Fruit fly (Drosophila melanogaster): ENCODE measurements around the gene mbc.

The mbc gene

dm6 chr3R:23789584-23789983 is 8.0 kb downstream of the mbc start:
- no peak for TF ChIP-seq kay (GFP tag; ENCODE audit: borderline replicate concordance)
- peak; percentile 27 for TF ChIP-seq CG14711 (tag; optimal IDR thresholded peaks at IDR 0.05)
- no peak for TF ChIP-seq Mnt (GFP tag; optimal IDR thresholded peaks at IDR 0.05)

- TF ChIP-seq CG7101 (tag; optimal IDR thresholded peaks at IDR 0.05), result no peak
- TF ChIP-seq cnc (optimal IDR thresholded peaks at IDR 0.05), result no peak
- TF ChIP-seq Crg-1 (GFP tag; optimal IDR thresholded peaks at IDR 0.05), result no peak
- TF ChIP-seq pad (GFP tag; optimal IDR thresholded peaks at IDR 0.05), result no peak
- no peak for TF ChIP-seq CG5204 (GFP tag; optimal IDR thresholded peaks at IDR 0.05)
- TF ChIP-seq CG33017 (tag; optimal IDR thresholded peaks at IDR 0.05), result no peak
- no peak for TF ChIP-seq Hr96 (GFP tag; optimal IDR thresholded peaks at IDR 0.05)
- TF ChIP-seq CG11617 (GFP tag; optimal IDR thresholded peaks at IDR 0.05), result no peak
- no peak for TF ChIP-seq bab1 (GFP tag; optimal IDR thresholded peaks at IDR 0.05)
- TF ChIP-seq Mnt (GFP tag; optimal IDR thresholded peaks at IDR 0.05), result no peak
- TF ChIP-seq tj (GFP tag; optimal IDR thresholded peaks at IDR 0.05), result no peak
- no peak for TF ChIP-seq kay (GFP tag; ENCODE audit: borderline replicate concordance)
- no peak for TF ChIP-seq ovo (GFP tag; optimal IDR thresholded peaks at IDR 0.05)
- no peak for TF ChIP-seq CG1620 (GFP tag; optimal IDR thresholded peaks at IDR 0.05)
- no peak for TF ChIP-seq CG14711 (tag; optimal IDR thresholded peaks at IDR 0.05)
Measured at dm6 chr3R:23790483-23791175, 9.1 kb downstream of the mbc start.

- TF ChIP-seq cic (GFP tag; optimal IDR thresholded peaks at IDR 0.05) (no peak), CG5204 (GFP tag; optimal IDR thresholded peaks at IDR 0.05) (no peak), CG14711 (tag; optimal IDR thresholded peaks at IDR 0.05) (no peak), CG7045 (GFP tag; optimal IDR thresholded peaks at IDR 0.05) (no peak), CG33017 (tag; optimal IDR thresholded peaks at IDR 0.05) (no peak), bab1 (GFP tag; optimal IDR thresholded peaks at IDR 0.05) (no peak), CG1620 (GFP tag; optimal IDR thresholded peaks at IDR 0.05) (no peak), Hr96 (GFP tag; optimal IDR thresholded peaks at IDR 0.05) (no peak), Clk (GFP tag; optimal IDR thresholded peaks at IDR 0.05) (no peak), CG7101 (tag; optimal IDR thresholded peaks at IDR 0.05) (no peak), ovo (GFP tag; optimal IDR thresholded peaks at IDR 0.05) (no peak)
Measured at dm6 chr3R:23791491-23791890, 9.9 kb downstream of the mbc start.

- TF ChIP-seq CG7045 (GFP tag; optimal IDR thresholded peaks at IDR 0.05), result no peak
- TF ChIP-seq CG11617 (GFP tag; optimal IDR thresholded peaks at IDR 0.05), result peak; percentile 3
Measured at dm6 chr3R:23803668-23804067, 22.1 kb downstream of the mbc start, which contains the start of gene CG34355. CG34355 (plus strand) TSS chr3R:23803859.

- TF ChIP-seq Clk (GFP tag; optimal IDR thresholded peaks at IDR 0.05) (no peak), Crg-1 (GFP tag; optimal IDR thresholded peaks at IDR 0.05) (no peak), CG33017 (tag; optimal IDR thresholded peaks at IDR 0.05) (no peak), CG1620 (GFP tag; optimal IDR thresholded peaks at IDR 0.05) (no peak), toe (GFP tag; optimal IDR thresholded peaks at IDR 0.05) (no peak), cic (GFP tag; optimal IDR thresholded peaks at IDR 0.05) (peak; percentile 65), bab1 (GFP tag; optimal IDR thresholded peaks at IDR 0.05) (peak; percentile 31), tj (GFP tag; optimal IDR thresholded peaks at IDR 0.05) (peak; percentile 78)
Measured at dm6 chr3R:23817566-23818202, 36.1 kb downstream of the mbc start.

dm6 chr3R:23818879-23819408 is 37.4 kb downstream of the mbc start, which contains the start of the genes CG33111 and eIF4G2:
CG33111 (minus strand) TSS chr3R:23819237.
eIF4G2 (minus strand) TSS chr3R:23819237.
- TF ChIP-seq CG33017 (tag; optimal IDR thresholded peaks at IDR 0.05) (no peak), tj (GFP tag; optimal IDR thresholded peaks at IDR 0.05) (peak; percentile 53), CG5204 (GFP tag; optimal IDR thresholded peaks at IDR 0.05) (no peak), pad (GFP tag; optimal IDR thresholded peaks at IDR 0.05) (peak; percentile 73), bab1 (GFP tag; optimal IDR thresholded peaks at IDR 0.05) (peak; percentile 75), CG1620 (GFP tag; optimal IDR thresholded peaks at IDR 0.05) (peak; percentile 27), CG12768 (GFP tag; optimal IDR thresholded peaks at IDR 0.05) (peak; percentile 47), Clk (GFP tag; optimal IDR thresholded peaks at IDR 0.05) (no peak), cnc (optimal IDR thresholded peaks at IDR 0.05) (no peak), Hr96 (GFP tag; optimal IDR thresholded peaks at IDR 0.05) (peak; percentile 30), Crg-1 (GFP tag; optimal IDR thresholded peaks at IDR 0.05) (no peak), Mnt (GFP tag; optimal IDR thresholded peaks at IDR 0.05) (peak; percentile 67), CG7045 (GFP tag; optimal IDR thresholded peaks at IDR 0.05) (peak; percentile 32), ovo (GFP tag; optimal IDR thresholded peaks at IDR 0.05) (peak; percentile 56), toe (GFP tag; optimal IDR thresholded peaks at IDR 0.05) (no peak), kay (GFP tag; ENCODE audit: borderline replicate concordance) (no peak), CG14711 (tag; optimal IDR thresholded peaks at IDR 0.05) (peak; percentile 8), cic (GFP tag; optimal IDR thresholded peaks at IDR 0.05) (peak; percentile 57), CG11617 (GFP tag; optimal IDR thresholded peaks at IDR 0.05) (peak; percentile 51), CG7101 (tag; optimal IDR thresholded peaks at IDR 0.05) (peak; percentile 31)
